Fruit fly (Drosophila melanogaster) whole organism, prepupa: ENCODE results near the gene Alp4.

Experiments
- Blimp-1 ChIP-seq: fragments of 200-800 bp; sonication (Bioruptor generic); optimal IDR thresholded peaks from 3 replicates; lab custom pipeline; 2017; ENCODE audit warnings: missing biosample characterization, missing genetic modification characterization, mild to moderate bottlenecking, moderate library complexity, missing genetic modification reagents
- CG10631 ChIP-seq: fragments of 200-800 bp; sonication (Bioruptor generic); optimal IDR thresholded peaks from 2 replicates; lab custom pipeline; 2016; ENCODE audit warnings: missing biosample characterization, missing genetic modification characterization
- CG10669 ChIP-seq: fragments of 200-800 bp; sonication (Bioruptor generic); optimal IDR thresholded peaks from 3 replicates; lab custom pipeline; 2018; ENCODE audit warnings: missing biosample characterization, mild to moderate bottlenecking, missing genetic modification characterization, moderate library complexity
- CG11294 ChIP-seq: fragments of 200-800 bp; sonication (Bioruptor generic); IDR thresholded peaks from 2 replicates; pipeline ENCODE4 v1.3.6; 2022; ENCODE audit warnings: missing biosample characterization, missing genetic modification characterization
- CG11762 ChIP-seq: fragments of 200-800 bp; sonication (Bioruptor generic); optimal IDR thresholded peaks from 3 replicates; lab custom pipeline; 2016; ENCODE audit warnings: missing biosample characterization, missing genetic modification characterization; ENCODE audit not compliant: insufficient read depth
- CG1621 ChIP-seq: fragments of 200-800 bp; sonication (Bioruptor generic); optimal IDR thresholded peaks from 3 replicates; lab custom pipeline; 2018; ENCODE audit warnings: missing biosample characterization, mild to moderate bottlenecking, missing genetic modification characterization
- CG3032 ChIP-seq: fragments of 200-800 bp; optimal IDR thresholded peaks from 2 replicates; lab custom pipeline; 2019; ENCODE audit warnings: missing biosample characterization, mild to moderate bottlenecking, missing genetic modification characterization, moderate library complexity
- CG31627 ChIP-seq: fragments of 200-800 bp; sonication (Bioruptor generic); optimal IDR thresholded peaks from 3 replicates; lab custom pipeline; 2016; ENCODE audit warnings: missing biosample characterization, missing genetic modification characterization
- CG32006 ChIP-seq: fragments of 200-800 bp; sonication (Bioruptor generic); optimal IDR thresholded peaks from 3 replicates; lab custom pipeline; 2017; ENCODE audit warnings: missing biosample characterization, mild to moderate bottlenecking, missing genetic modification characterization
- CG3919 ChIP-seq: fragments of 200-800 bp; sonication (Bioruptor generic); optimal IDR thresholded peaks from 3 replicates; lab custom pipeline; 2016; ENCODE audit warnings: missing biosample characterization, missing genetic modification characterization
- CG4318 ChIP-seq: fragments of 200-800 bp; sonication (Bioruptor generic); optimal IDR thresholded peaks from 3 replicates; lab custom pipeline; 2017; ENCODE audit warnings: missing biosample characterization, mild to moderate bottlenecking, missing genetic modification characterization
- CG6163 ChIP-seq: fragments of 200-800 bp; sonication (Bioruptor generic); IDR thresholded peaks from 3 replicates; pipeline ENCODE4 v1.3.6; 2022; ENCODE audit warnings: missing biosample characterization, missing genetic modification characterization
- CG6808 ChIP-seq: fragments of 200-800 bp; sonication (Bioruptor generic); optimal IDR thresholded peaks from 3 replicates; lab custom pipeline; 2017; ENCODE audit warnings: missing biosample characterization, missing genetic modification characterization, mild to moderate bottlenecking, moderate library complexity, missing genetic modification reagents
- CG7368 ChIP-seq: fragments of 200-800 bp; sonication (Bioruptor generic); optimal IDR thresholded peaks from 3 replicates; lab custom pipeline; 2016; ENCODE audit warnings: missing biosample characterization, missing genetic modification characterization
- CG8119 ChIP-seq: fragments of 200-800 bp; sonication (Bioruptor generic); IDR thresholded peaks from 3 replicates; pipeline ENCODE4 v1.3.6; 2022; ENCODE audit warnings: missing biosample characterization, missing genetic modification characterization
- CG8319 ChIP-seq: fragments of 200-800 bp; sonication (Bioruptor generic); optimal IDR thresholded peaks from 3 replicates; lab custom pipeline; 2016; ENCODE audit warnings: missing biosample characterization, missing genetic modification characterization
- CG8632 ChIP-seq: fragments of 200-800 bp; sonication (Bioruptor generic); optimal IDR thresholded peaks from 3 replicates; lab custom pipeline; 2016; ENCODE audit warnings: missing biosample characterization, missing genetic modification characterization
- Eip75B ChIP-seq: fragments of 200-800 bp; sonication (Bioruptor generic); optimal IDR thresholded peaks from 3 replicates; lab custom pipeline; 2016; ENCODE audit warnings: missing biosample characterization, missing genetic modification characterization
- Eip78C ChIP-seq: fragments of 200-800 bp; sonication (Bioruptor generic); peaks from one replicate; lab custom pipeline; 2016; ENCODE audit warnings: missing biosample characterization, missing genetic modification characterization
- Ets21C ChIP-seq: fragments of 200-800 bp; sonication (Bioruptor generic); optimal IDR thresholded peaks from 3 replicates; lab custom pipeline; 2016; ENCODE audit warnings: missing biosample characterization, missing genetic modification characterization
- Ets96B ChIP-seq: fragments of 200-800 bp; optimal IDR thresholded peaks from 2 replicates; lab custom pipeline; 2019; ENCODE audit warnings: missing biosample characterization, mild to moderate bottlenecking, missing genetic modification characterization, moderate library complexity
- Gug ChIP-seq: fragments of 200-800 bp; sonication (Bioruptor generic); IDR thresholded peaks from 2 replicates; pipeline ENCODE4 v1.3.6; 2022; ENCODE audit warnings: missing biosample characterization, missing genetic modification characterization
- Hr38 ChIP-seq: sonication (Bioruptor generic); optimal IDR thresholded peaks from 2 replicates; lab custom pipeline; 2016; ENCODE audit warnings: missing biosample characterization, missing genetic modification characterization
- Hr39 ChIP-seq: fragments of 200-800 bp; sonication (Bioruptor generic); optimal IDR thresholded peaks from 2 replicates; lab custom pipeline; 2016; ENCODE audit warnings: missing biosample characterization, missing genetic modification characterization
- Sox14 ChIP-seq: fragments of 200-800 bp; sonication (Bioruptor generic); optimal IDR thresholded peaks from 3 replicates; lab custom pipeline; 2016; ENCODE audit warnings: missing biosample characterization, missing genetic modification characterization
- Sox15 ChIP-seq: fragments of 200-800 bp; sonication (Bioruptor generic); optimal IDR thresholded peaks from 3 replicates; lab custom pipeline; 2016; ENCODE audit warnings: missing biosample characterization, missing genetic modification characterization
- dac ChIP-seq: fragments of 200-800 bp; sonication (Bioruptor generic); optimal IDR thresholded peaks from 2 replicates; lab custom pipeline; 2017; ENCODE audit warnings: missing biosample characterization, mild to moderate bottlenecking, missing genetic modification characterization
- dsx ChIP-seq: fragments of 200-800 bp; optimal IDR thresholded peaks from 3 replicates; lab custom pipeline; 2019; ENCODE audit warnings: missing biosample characterization, mild to moderate bottlenecking, missing genetic modification characterization, moderate library complexity; ENCODE audit not compliant: poor library complexity, severe bottlenecking
- eg ChIP-seq: fragments of 200-800 bp; sonication (Bioruptor generic); IDR thresholded peaks from 3 replicates; pipeline ENCODE4 v1.3.6; 2022; ENCODE audit warnings: missing biosample characterization, missing genetic modification characterization
- esn ChIP-seq: fragments of 200-800 bp; sonication (Bioruptor generic); optimal IDR thresholded peaks from 2 replicates; lab custom pipeline; 2016; ENCODE audit warnings: missing biosample characterization, mild to moderate bottlenecking, missing genetic modification characterization, moderate library complexity
- fd85E ChIP-seq: fragments of 200-800 bp; sonication (Bioruptor generic); optimal IDR thresholded peaks from 3 replicates; lab custom pipeline; 2016; ENCODE audit warnings: missing biosample characterization, missing genetic modification characterization
- fkh ChIP-seq: fragments of 200-800 bp; sonication (Bioruptor generic); optimal IDR thresholded peaks from 3 replicates; lab custom pipeline; 2017; ENCODE audit warnings: missing biosample characterization, mild to moderate bottlenecking, missing genetic modification characterization, moderate library complexity
- lz ChIP-seq: fragments of 200-800 bp; sonication (Bioruptor generic); optimal IDR thresholded peaks from 3 replicates; lab custom pipeline; 2016; ENCODE audit warnings: missing biosample characterization, missing genetic modification characterization
- pdm3 ChIP-seq: fragments of 200-800 bp; sonication (Bioruptor generic); optimal IDR thresholded peaks from 3 replicates; lab custom pipeline; 2016; ENCODE audit warnings: missing biosample characterization, missing genetic modification characterization
- svp ChIP-seq: fragments of 200-800 bp; sonication (Bioruptor generic); peaks from one replicate; lab custom pipeline; 2016; ENCODE audit warnings: missing biosample characterization, missing genetic modification characterization
- vri ChIP-seq: fragments of 200-800 bp; sonication (Bioruptor generic); optimal IDR thresholded peaks from 3 replicates; lab custom pipeline; 2016; ENCODE audit warnings: missing biosample characterization, mild to moderate bottlenecking, missing genetic modification characterization

Alp4 gene

DNA sequence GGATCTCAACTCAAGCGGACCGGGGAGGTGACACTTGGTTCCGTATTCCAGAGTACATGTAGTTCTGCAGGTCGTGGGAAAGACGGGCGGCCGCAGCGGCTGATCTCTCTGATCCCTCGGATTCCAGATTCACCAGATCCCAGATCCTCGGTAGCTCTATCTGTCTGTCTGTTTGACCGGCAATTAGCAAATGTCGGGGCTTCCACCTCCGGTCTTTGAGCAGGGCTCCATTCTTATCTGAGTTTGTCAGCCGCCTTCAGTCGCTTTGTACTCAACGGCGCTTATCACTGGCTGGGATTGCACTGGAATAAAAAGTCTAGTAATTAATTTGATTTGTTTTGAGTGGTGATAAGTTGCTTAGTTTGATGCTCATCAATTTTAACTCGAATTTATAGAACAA, 17.6 kb downstream of the Alp4 start:
- TF ChIP-seq CG3919 (GFP tag; lab: Kevin White, UChicago): peak; percentile 9
- TF ChIP-seq CG6808: peak; percentile 1
- TF ChIP-seq svp (GFP tag; lab: Kevin White, UChicago): peak; percentile 98
- no peak for TF ChIP-seq CG4318 (GFP tag; lab: Kevin White, UChicago)
- TF ChIP-seq CG6163: no peak
- no peak for TF ChIP-seq fd85E (GFP tag; lab: Kevin White, UChicago)
- TF ChIP-seq fkh (GFP tag; lab: Kevin White, UChicago): no peak
- peak; percentile 32 for TF ChIP-seq Ets96B (tag; lab: Kevin White, UChicago)
- TF ChIP-seq CG3032 (tag; lab: Kevin White, UChicago): peak; percentile 5
- TF ChIP-seq vri: no peak
- peak; percentile 28 for TF ChIP-seq lz (GFP tag; lab: Kevin White, UChicago)
- no peak for TF ChIP-seq CG8319 (GFP tag; lab: Kevin White, UChicago)
- TF ChIP-seq dsx (GFP tag; lab: Kevin White, UChicago): no peak
- peak; percentile 21 for TF ChIP-seq CG1621
- peak; percentile 24 for TF ChIP-seq Sox14 (GFP tag; lab: Kevin White, UChicago)
- TF ChIP-seq CG10631: peak; percentile 17
- no peak for TF ChIP-seq CG10669
- TF ChIP-seq CG7368 (GFP tag; lab: Kevin White, UChicago): no peak
- no peak for TF ChIP-seq Sox15 (GFP tag; lab: Kevin White, UChicago)
- TF ChIP-seq Ets21C (GFP tag; lab: Kevin White, UChicago): no peak
- no peak for TF ChIP-seq CG11762 (GFP tag; lab: Kevin White, UChicago)
- TF ChIP-seq Blimp-1: no peak
- TF ChIP-seq Eip75B: no peak
- TF ChIP-seq pdm3: no peak
- no peak for TF ChIP-seq CG8119 (GFP tag; lab: Robert Waterston, UW)
- TF ChIP-seq Eip78C (GFP tag; lab: Kevin White, UChicago): peak; percentile 33

DNA sequence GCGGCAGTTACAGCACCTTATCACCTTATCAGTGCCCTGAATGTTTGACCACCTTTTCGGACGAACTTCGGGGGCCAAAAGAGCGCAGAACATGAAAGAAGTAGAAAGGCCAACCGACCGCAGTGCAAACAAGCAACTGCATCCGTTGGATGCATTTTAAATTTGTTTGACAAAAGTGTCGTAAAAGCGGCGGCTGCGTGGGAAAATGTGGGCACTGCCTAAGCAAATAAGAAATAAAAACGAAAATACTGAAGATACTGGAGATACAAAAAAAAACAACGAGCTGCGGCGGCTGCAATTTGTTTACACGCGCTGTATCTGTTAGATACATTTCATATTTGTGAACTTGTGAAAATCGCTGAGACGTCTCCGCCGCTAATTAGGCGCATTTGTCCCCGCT, 22.0 kb downstream of the Alp4 start:
- no peak for TF ChIP-seq dac (GFP tag; lab: Kevin White, UChicago)
- peak; percentile 58 for TF ChIP-seq fkh (GFP tag; lab: Kevin White, UChicago)
- no peak for TF ChIP-seq Sox15 (GFP tag; lab: Kevin White, UChicago)
- no peak for TF ChIP-seq CG32006 (GFP tag; lab: Kevin White, UChicago)

DNA sequence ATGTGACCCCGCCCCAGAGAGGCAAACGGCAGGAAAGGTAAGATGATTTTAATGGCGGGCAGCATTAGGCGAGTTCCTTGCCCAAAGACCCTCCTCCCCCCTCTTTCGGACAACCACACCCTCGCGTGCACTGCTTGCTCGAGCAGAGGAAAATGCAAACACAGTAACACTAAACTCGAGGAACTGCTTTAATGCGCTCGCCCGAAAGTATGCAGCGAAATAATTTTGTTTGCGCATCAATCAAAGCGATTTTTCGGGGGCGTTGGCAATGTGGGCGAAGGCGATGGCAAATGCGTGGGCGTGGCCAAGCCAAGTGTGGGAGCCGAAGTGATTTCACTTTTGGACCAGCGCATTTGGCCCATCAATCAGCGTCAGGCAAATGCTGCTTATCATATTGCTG, 37.7 kb downstream of the Alp4 start:
- peak; percentile 8; the same call in 1 of the 2 replicates for TF ChIP-seq CG11294
- TF ChIP-seq Hr39 (GFP tag; lab: Kevin White, UChicago): no peak
- no peak for TF ChIP-seq CG8632 (GFP tag; lab: Kevin White, UChicago)
- peak; percentile 19 for TF ChIP-seq Eip78C (GFP tag; lab: Kevin White, UChicago)
- peak; percentile 46 for TF ChIP-seq fkh (GFP tag; lab: Kevin White, UChicago)
- no peak for TF ChIP-seq Hr38 (GFP tag; lab: Kevin White, UChicago)
- no peak for TF ChIP-seq esn (GFP tag; lab: Kevin White, UChicago)
- 0 out of 3 replicates have a peak, but pooled peaks have one; percentile 9 for TF ChIP-seq CG6163
- TF ChIP-seq eg: peak; percentile 15; the same call in 1 of the 3 replicates
- no peak for TF ChIP-seq Gug (GFP tag; lab: Robert Waterston, UW)
- TF ChIP-seq fd85E (GFP tag; lab: Kevin White, UChicago): no peak
- peak; percentile 9 for TF ChIP-seq CG32006 (GFP tag; lab: Kevin White, UChicago)
- TF ChIP-seq lz (GFP tag; lab: Kevin White, UChicago): no peak
- TF ChIP-seq CG31627: peak; percentile 1

DNA sequence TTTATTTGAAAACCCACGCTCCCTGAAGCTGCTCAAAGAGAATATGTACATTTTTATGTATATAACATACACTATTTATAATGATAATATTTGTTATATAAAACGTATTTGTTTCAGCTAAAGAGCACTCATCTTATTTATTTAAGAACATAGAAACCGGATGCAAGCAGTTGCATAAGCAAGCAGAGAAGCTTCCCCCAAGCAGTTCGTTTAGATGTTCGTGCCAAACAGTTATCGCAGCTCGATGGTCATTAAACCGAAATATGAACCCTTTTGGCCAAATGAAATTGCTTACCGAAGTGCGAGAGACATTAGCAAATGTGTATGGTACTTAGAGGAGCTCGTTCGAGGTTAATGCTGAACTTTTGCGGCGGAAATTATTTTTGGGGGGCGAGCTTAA, 41.3 kb downstream of the Alp4 start:
- peak; percentile 14 for TF ChIP-seq svp (GFP tag; lab: Kevin White, UChicago)
- no peak for TF ChIP-seq CG6163
